Worm (Caenorhabditis elegans) whole organism, late embryonic: Measurements from ENCODE around the gene F57G12.1.

Experiments
- C08G9.2 ChIP-seq: sonication (generic microtip); optimal IDR thresholded peaks from 2 replicates; lab custom pipeline; 2016; ENCODE audit warnings: mild to moderate bottlenecking, missing genetic modification characterization, moderate library complexity, missing compliant biosample characterization
- K09A11.1 ChIP-seq: sonication (generic microtip); optimal IDR thresholded peaks from 2 replicates; lab custom pipeline; 2017; ENCODE audit warnings: antibody characterized with exemption, mild to moderate bottlenecking, missing genetic modification characterization, missing compliant biosample characterization; ENCODE audit not compliant: insufficient read depth
- ama-1 ChIP-seq: fragments of 150-350 bp; optimal IDR thresholded peaks from 2 replicates; lab custom pipeline; 2014
- dve-1 ChIP-seq: sonication (generic microtip); optimal IDR thresholded peaks from 2 replicates; lab custom pipeline; 2017; ENCODE audit warnings: antibody characterized with exemption, mild to moderate bottlenecking, missing genetic modification characterization, missing compliant biosample characterization
- elt-4 ChIP-seq: sonication (generic microtip); optimal IDR thresholded peaks from 2 replicates; lab custom pipeline; 2016; ENCODE audit warnings: missing genetic modification characterization, missing compliant biosample characterization
- hlh-13 ChIP-seq: fragments of 200-800 bp; sonication (Bioruptor generic); optimal IDR thresholded peaks from 2 replicates; lab custom pipeline; 2018; ENCODE audit warnings: mild to moderate bottlenecking, missing genetic modification characterization, missing compliant biosample characterization
- hlh-30 ChIP-seq: sonication (generic microtip); optimal IDR thresholded peaks from 2 replicates; lab custom pipeline; 2017; ENCODE audit warnings: antibody characterized with exemption, missing genetic modification characterization, missing compliant biosample characterization; ENCODE audit not compliant: insufficient read depth
- hlh-8 ChIP-seq: sonication (generic microtip); optimal IDR thresholded peaks from 2 replicates; lab custom pipeline; 2016; ENCODE audit warnings: missing genotype, missing genetic modification characterization, missing compliant biosample characterization
- lim-6 ChIP-seq: sonication (generic microtip); optimal IDR thresholded peaks from 2 replicates; lab custom pipeline; 2016; ENCODE audit warnings: missing genetic modification characterization, missing compliant biosample characterization
- pqm-1 ChIP-seq: sonication (generic microtip); optimal IDR thresholded peaks from 2 replicates; lab custom pipeline; 2016; ENCODE audit warnings: missing genetic modification characterization, missing compliant biosample characterization
- ttx-3 ChIP-seq: sonication (generic microtip); optimal IDR thresholded peaks from 2 replicates; lab custom pipeline; 2016; ENCODE audit warnings: missing genetic modification reagents, missing genetic modification characterization, missing compliant biosample characterization
- unc-86 ChIP-seq: sonication (generic microtip); optimal IDR thresholded peaks from 2 replicates; lab custom pipeline; 2016; ENCODE audit warnings: missing genetic modification characterization, missing compliant biosample characterization

ce11 chrX:12198298-12198697 is 26.8 kb upstream of the F57G12.1 start:
- TF ChIP-seq hlh-30 (tag; lab: Kevin White, UChicago) = no peak
- TF ChIP-seq unc-86 (tag; lab: Kevin White, UChicago) = no peak
- no peak for TF ChIP-seq dve-1
- no peak for TF ChIP-seq ttx-3 (tag; lab: Kevin White, UChicago)
- TF ChIP-seq K09A11.1 (tag; lab: Kevin White, UChicago) = no peak
- no peak for TF ChIP-seq pqm-1 (tag; lab: Kevin White, UChicago)
- no peak for TF ChIP-seq hlh-13 (GFP tag; lab: Kevin White, UChicago)
- TF ChIP-seq C08G9.2 (tag; lab: Kevin White, UChicago) = no peak
- no peak for TF ChIP-seq elt-4 (tag; lab: Kevin White, UChicago)
- TF ChIP-seq hlh-8 = no peak
- TF ChIP-seq lim-6 (tag; lab: Kevin White, UChicago) = no peak
- no peak for TF ChIP-seq ama-1 (lab: Kevin White, UChicago)
